Worm (Caenorhabditis elegans): ENCODE data around the gene pmp-3.

Gene pmp-3

DNA sequence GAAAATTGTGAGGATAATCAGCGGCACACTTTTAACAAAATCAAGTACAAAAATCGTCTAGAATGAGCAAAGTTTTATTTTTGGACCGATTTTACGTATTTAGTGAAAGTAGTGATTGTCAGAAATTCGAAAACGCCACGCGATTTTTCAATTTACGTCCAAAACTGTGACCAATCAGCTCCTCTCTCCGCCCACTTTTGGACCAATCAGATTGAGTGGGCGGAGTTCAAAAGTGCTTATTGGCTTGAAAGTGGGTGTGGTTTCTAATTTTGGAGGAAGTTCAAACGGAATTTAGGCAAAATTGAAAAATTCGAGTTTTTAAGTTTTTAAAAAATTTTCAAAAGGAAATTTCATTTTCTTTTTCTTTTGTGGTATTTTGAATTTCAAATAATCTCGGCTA is 32.1 kb upstream of the pmp-3 start:
- TF ChIP-seq lin-54 (GFP tag; optimal IDR thresholded peaks at IDR 0.05) (no peak), bed-2 (GFP tag; IDR thresholded peaks at IDR 0.05) (no peak), ZK185.1 (tag; optimal IDR thresholded peaks at IDR 0.05; ENCODE audit: poor library complexity, severe bottlenecking) (no peak), C06A6.2 (GFP tag; conservative IDR thresholded peaks at IDR 0.05) (no peak), egl-44 (GFP tag; IDR thresholded peaks at IDR 0.05) (no peak), F37B4.10 (GFP tag; IDR thresholded peaks at IDR 0.05) (no peak), nhr-80 (tag; optimal IDR thresholded peaks at IDR 0.05) (no peak), ama-1 (optimal IDR thresholded peaks at IDR 0.05) (no peak), ama-1 (GFP tag; optimal IDR thresholded peaks at IDR 0.05) (no peak), snpc-4 (GFP tag; optimal IDR thresholded peaks at IDR 0.05) (no peak), snpc-4 (tag; optimal IDR thresholded peaks at IDR 0.05) (no peak)

DNA sequence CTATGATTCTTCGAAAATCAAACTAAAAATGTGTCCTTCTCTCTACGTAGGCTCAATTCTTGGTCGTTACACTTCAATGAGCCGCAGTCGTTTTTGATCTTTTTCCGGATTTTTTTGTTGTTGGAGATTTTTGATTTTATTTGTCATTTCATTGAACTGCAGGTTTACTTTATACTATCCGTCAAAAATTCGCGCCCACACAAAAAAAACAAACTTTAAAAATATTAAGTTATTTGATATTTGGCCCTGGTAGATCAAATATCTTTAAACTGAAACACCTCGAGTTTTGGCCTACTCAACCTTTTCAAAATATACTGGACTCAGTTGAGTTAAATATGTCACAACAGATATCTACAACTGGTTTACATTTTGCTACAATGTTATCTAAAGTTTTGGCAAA is 30.9 kb upstream of the pmp-3 start:
- no peak for TF ChIP-seq fkh-3 (tag; optimal IDR thresholded peaks at IDR 0.05)
- peak; percentile 52; the same call in 1 of the 2 replicates for TF ChIP-seq madf-6 (GFP tag; IDR thresholded peaks at IDR 0.05)
- peak; percentile 53 for TF ChIP-seq efl-1 (GFP tag; optimal IDR thresholded peaks at IDR 0.05)

DNA sequence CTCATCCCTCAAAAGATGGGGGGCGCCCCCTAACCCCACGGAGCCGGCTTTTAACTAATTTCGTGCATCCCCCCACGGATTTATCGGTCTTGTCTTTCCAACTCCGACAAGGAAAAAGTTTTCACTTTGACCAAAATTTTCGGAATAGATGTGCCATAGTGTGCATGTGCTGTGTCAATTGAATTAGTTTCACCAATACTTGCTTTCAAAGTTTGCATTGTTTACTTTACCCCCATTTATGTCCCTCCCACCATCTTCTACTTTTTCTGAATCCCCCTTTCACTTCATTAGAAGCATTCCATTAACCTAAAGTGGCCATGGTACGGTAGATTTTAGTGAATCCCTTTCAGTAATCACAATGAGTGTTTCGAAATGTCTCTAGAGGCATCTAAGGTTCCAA is 28.8 kb upstream of the pmp-3 start:
- TF ChIP-seq somi-1 (GFP tag; optimal IDR thresholded peaks at IDR 0.05), result no peak
- TF ChIP-seq madf-3 (GFP tag; IDR thresholded peaks at IDR 0.05), result 0 out of 2 replicates have a peak, but pooled peaks have one; percentile 32
- TF ChIP-seq ztf-28 (GFP tag; IDR thresholded peaks at IDR 0.05), result 0 out of 2 replicates have a peak, but pooled peaks have one; percentile 13
- TF ChIP-seq ztf-18 (tag; optimal IDR thresholded peaks at IDR 0.05), result no peak
- TF ChIP-seq attf-5 (GFP tag; optimal IDR thresholded peaks at IDR 0.05), result no peak
- no peak for TF ChIP-seq C06A6.2 (GFP tag; conservative IDR thresholded peaks at IDR 0.05)
- no peak for TF ChIP-seq chd-7 (tag; optimal IDR thresholded peaks at IDR 0.05)

DNA sequence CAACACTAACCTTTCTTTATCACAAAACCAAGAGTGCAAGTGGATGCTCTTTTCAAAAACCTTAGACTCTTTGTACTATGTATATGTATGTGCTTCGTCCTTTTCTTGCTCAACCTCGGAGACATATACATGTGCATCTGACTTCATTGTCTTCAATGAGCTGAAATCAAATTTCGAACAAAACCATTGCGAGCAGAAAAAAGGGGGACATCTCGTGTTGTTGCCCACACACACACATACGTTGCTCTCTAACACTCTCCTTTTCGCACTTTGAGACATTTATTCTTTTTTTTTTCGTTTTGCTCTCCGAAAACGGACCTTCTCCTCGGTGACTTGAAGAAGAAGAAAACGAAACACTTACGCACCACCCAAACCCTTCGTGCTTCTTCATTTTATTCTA is 26.2 kb upstream of the pmp-3 start:
- TF ChIP-seq unc-62 (GFP tag; optimal IDR thresholded peaks at IDR 0.05) (no peak), tlf-1 (GFP tag; optimal IDR thresholded peaks at IDR 0.05) (no peak), attf-6 (GFP tag; IDR thresholded peaks at IDR 0.05) (no peak), sea-2 (GFP tag; IDR thresholded peaks at IDR 0.05) (no peak), B0336.3 (GFP tag; IDR thresholded peaks at IDR 0.05) (no peak), Y56A3A.18 (GFP tag; IDR thresholded peaks at IDR 0.05) (no peak), nhr-90 (tag; optimal IDR thresholded peaks at IDR 0.05) (no peak), Y79H2A.3 (GFP tag; conservative IDR thresholded peaks at IDR 0.05) (no peak), F39B2.1 (GFP tag; IDR thresholded peaks at IDR 0.05) (no peak)

DNA sequence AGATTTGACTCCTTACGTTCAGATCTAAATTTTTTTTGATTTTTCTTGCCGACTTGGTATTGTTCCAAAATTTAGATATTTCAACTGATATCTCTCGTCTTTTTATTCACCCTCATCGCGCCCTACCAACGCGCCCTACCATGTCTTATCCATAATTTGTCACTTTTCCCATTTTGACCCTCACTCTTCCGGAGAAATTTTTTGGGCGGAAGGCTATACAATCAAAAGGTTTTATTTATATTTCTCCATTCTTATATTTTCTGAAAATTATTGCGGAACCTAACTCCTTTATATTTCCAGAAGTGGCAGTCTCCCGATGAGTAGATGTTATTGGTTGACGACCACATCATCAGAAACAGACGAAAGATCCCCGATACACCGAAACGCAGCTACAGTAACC is 25.7 kb upstream of the pmp-3 start, which contains the start of gene hot-1:
hot-1 (plus strand) TSS at position 301 of the 400 bp plus-strand sequence.
- TF ChIP-seq mel-28 (tag; optimal IDR thresholded peaks at IDR 0.05; ENCODE audit: borderline replicate concordance) (no peak), ceh-27 (GFP tag; optimal IDR thresholded peaks at IDR 0.05) (no peak), nfya-2 (GFP tag; IDR thresholded peaks at IDR 0.05) (no peak), bed-2 (GFP tag; IDR thresholded peaks at IDR 0.05) (no peak), lin-40 (tag; optimal IDR thresholded peaks at IDR 0.05) (no peak), lsy-27 (tag; optimal IDR thresholded peaks at IDR 0.05; ENCODE audit: borderline replicate concordance, insufficient read depth) (no peak), F37B4.10 (GFP tag; IDR thresholded peaks at IDR 0.05) (no peak), F52B5.7 (tag; optimal IDR thresholded peaks at IDR 0.05) (no peak), mcd-1 (GFP tag; IDR thresholded peaks at IDR 0.05) (no peak), F33H1.4 (GFP tag; IDR thresholded peaks at IDR 0.05) (no peak), ztf-3 (GFP tag; optimal IDR thresholded peaks at IDR 0.05) (no peak), Y79H2A.3 (GFP tag; conservative IDR thresholded peaks at IDR 0.05) (no peak)

Measured in whole organism, young adult.